Worm (Caenorhabditis elegans) whole organism, L2 larva: ENCODE data around the gene CD4.11.

Experiments used
- C34F6.9 ChIP-seq: fragments of 150-350 bp; optimal IDR thresholded peaks from 2 replicates; lab custom pipeline; 2014; ENCODE audit warnings: missing biosample characterization, missing genetic modification characterization
- F13H6.1 ChIP-seq: sonication (generic microtip); optimal IDR thresholded peaks from 2 replicates; lab custom pipeline; 2016; ENCODE audit warnings: missing genetic modification characterization, missing compliant biosample characterization
- R02D3.7 ChIP-seq: fragments of 150-350 bp; optimal IDR thresholded peaks from 2 replicates; lab custom pipeline; 2014; ENCODE audit warnings: missing biosample characterization, missing genetic modification characterization
- Y55F3AM.14 ChIP-seq: fragments of 200-800 bp; sonication (Bioruptor generic); optimal IDR thresholded peaks from 2 replicates; lab custom pipeline; 2018; ENCODE audit warnings: mild to moderate bottlenecking, missing genetic modification characterization, missing compliant biosample characterization
- ZK546.5 ChIP-seq: sonication (generic microtip); optimal IDR thresholded peaks from 2 replicates; lab custom pipeline; 2017; ENCODE audit warnings: missing biosample characterization, missing genetic modification characterization
- alr-1 ChIP-seq: fragments of 150-350 bp; optimal IDR thresholded peaks from 2 replicates; lab custom pipeline; 2014; ENCODE audit warnings: missing biosample characterization, missing genetic modification characterization
- aly-2 ChIP-seq: fragments of 150-350 bp; optimal IDR thresholded peaks from 2 replicates; lab custom pipeline; 2014; ENCODE audit warnings: missing biosample characterization, missing genetic modification characterization
- ama-1 ChIP-seq: fragments of 150-350 bp; optimal IDR thresholded peaks from 2 replicates; lab custom pipeline; 2018; ENCODE audit warnings: inconsistent platforms
- blmp-1 ChIP-seq: sonication (generic microtip); optimal IDR thresholded peaks from 2 replicates; lab custom pipeline; 2017; ENCODE audit warnings: missing genetic modification characterization, mild to moderate bottlenecking, missing compliant biosample characterization, antibody characterized with exemption, moderate library complexity; ENCODE audit not compliant: insufficient read depth
- ceh-16 ChIP-seq: fragments of 150-350 bp; optimal IDR thresholded peaks from 2 replicates; lab custom pipeline; 2014; ENCODE audit warnings: missing biosample characterization, missing genetic modification characterization
- ceh-82 ChIP-seq: fragments of 150-350 bp; optimal IDR thresholded peaks from 2 replicates; lab custom pipeline; 2014; ENCODE audit warnings: missing biosample characterization, missing genetic modification characterization
- crh-2 ChIP-seq: sonication (generic microtip); optimal IDR thresholded peaks from 2 replicates; lab custom pipeline; 2017; ENCODE audit warnings: missing biosample characterization, missing genetic modification characterization
- dmd-4 ChIP-seq: sonication (generic microtip); optimal IDR thresholded peaks from 2 replicates; lab custom pipeline; 2017; ENCODE audit warnings: missing biosample characterization, missing genetic modification characterization
- egl-27 ChIP-seq: sonication (generic microtip); optimal IDR thresholded peaks from 3 replicates; lab custom pipeline; 2017; ENCODE audit warnings: missing biosample characterization, missing genetic modification reagents, missing genetic modification characterization
- elt-1 ChIP-seq: fragments of 150-350 bp; optimal IDR thresholded peaks from 2 replicates; lab custom pipeline; 2014; ENCODE audit warnings: missing biosample characterization, missing genetic modification characterization
- elt-3 ChIP-seq: sonication (generic microtip); optimal IDR thresholded peaks from 2 replicates; lab custom pipeline; 2017; ENCODE audit warnings: missing biosample characterization, missing genetic modification characterization
- fos-1 ChIP-seq: fragments of 150-350 bp; optimal IDR thresholded peaks from 2 replicates; lab custom pipeline; 2014; ENCODE audit warnings: missing biosample characterization, missing genetic modification characterization
- gmeb-1 ChIP-seq: fragments of 150-350 bp; optimal IDR thresholded peaks from 2 replicates; lab custom pipeline; 2014; ENCODE audit warnings: missing biosample characterization, missing genetic modification characterization
- lin-11 ChIP-seq: fragments of 150-350 bp; sonication (generic microtip); optimal IDR thresholded peaks from 2 replicates; lab custom pipeline; 2014; ENCODE audit warnings: missing biosample characterization, missing genetic modification characterization, inconsistent platforms, mixed read lengths
- lin-13 ChIP-seq: fragments of 150-350 bp; optimal IDR thresholded peaks from 2 replicates; lab custom pipeline; 2014; ENCODE audit warnings: missing biosample characterization, missing genetic modification reagents, missing genetic modification characterization
- lin-39 ChIP-seq: fragments of 150-350 bp; optimal IDR thresholded peaks from 2 replicates; lab custom pipeline; 2014; ENCODE audit warnings: missing biosample characterization, missing genetic modification reagents, missing genetic modification characterization
- lsy-2 ChIP-seq, 2 experiments: fragments of 150-350 bp in 1 of 2; sonication (generic microtip) in 1 of 2; optimal IDR thresholded peaks; 2 replicates each; lab custom pipeline; 2014 to 2017; ENCODE audit warnings: missing biosample characterization in 2 of 2, missing genetic modification characterization in 2 of 2
- mab-5 ChIP-seq: fragments of 150-350 bp; optimal IDR thresholded peaks from 2 replicates; lab custom pipeline; 2014; ENCODE audit warnings: missing biosample characterization, missing genetic modification characterization
- mbf-1 ChIP-seq: sonication (generic microtip); optimal IDR thresholded peaks from 2 replicates; lab custom pipeline; 2017; ENCODE audit warnings: missing biosample characterization, missing genetic modification characterization
- mdl-1 ChIP-seq, 2 experiments: fragments of 150-350 bp in 1 of 2; sonication (generic microtip) in 1 of 2; optimal IDR thresholded peaks; 2 replicates each; lab custom pipeline; 2017; ENCODE audit warnings: missing biosample characterization in 2 of 2, missing genetic modification characterization in 2 of 2
- nhr-10 ChIP-seq: sonication (generic microtip); optimal IDR thresholded peaks from 2 replicates; lab custom pipeline; 2017; ENCODE audit warnings: missing biosample characterization, missing genetic modification characterization
- nhr-11 ChIP-seq: fragments of 150-350 bp; optimal IDR thresholded peaks from 2 replicates; lab custom pipeline; 2014; ENCODE audit warnings: missing biosample characterization, missing genetic modification characterization
- nhr-12 ChIP-seq: fragments of 150-350 bp; optimal IDR thresholded peaks from 2 replicates; lab custom pipeline; 2014; ENCODE audit warnings: missing biosample characterization, missing genetic modification characterization
- nhr-129 ChIP-seq: fragments of 150-350 bp; optimal IDR thresholded peaks from 2 replicates; lab custom pipeline; 2014; ENCODE audit warnings: missing biosample characterization, missing genetic modification characterization
- nhr-21 ChIP-seq: fragments of 150-350 bp; optimal IDR thresholded peaks from 2 replicates; lab custom pipeline; 2014; ENCODE audit warnings: missing biosample characterization, missing genetic modification characterization
- nhr-23 ChIP-seq: fragments of 150-350 bp; optimal IDR thresholded peaks from 2 replicates; lab custom pipeline; 2014; ENCODE audit warnings: missing biosample characterization, missing genetic modification reagents, missing genetic modification characterization
- nhr-237 ChIP-seq: fragments of 150-350 bp; optimal IDR thresholded peaks from 2 replicates; lab custom pipeline; 2014; ENCODE audit warnings: missing biosample characterization, missing genetic modification characterization
- nhr-25 ChIP-seq: fragments of 150-350 bp; sonication (generic microtip); optimal IDR thresholded peaks from 3 replicates; lab custom pipeline; 2014; ENCODE audit warnings: missing biosample characterization, missing genetic modification characterization
- nhr-6 ChIP-seq: fragments of 150-350 bp; optimal IDR thresholded peaks from 2 replicates; lab custom pipeline; 2014; ENCODE audit warnings: missing biosample characterization, missing genetic modification characterization
- nhr-77 ChIP-seq: fragments of 150-350 bp; optimal IDR thresholded peaks from 2 replicates; lab custom pipeline; 2014; ENCODE audit warnings: missing biosample characterization, missing genetic modification characterization
- peb-1 ChIP-seq: fragments of 150-350 bp; optimal IDR thresholded peaks from 2 replicates; lab custom pipeline; 2014; ENCODE audit warnings: missing biosample characterization, missing genetic modification characterization
- sem-4 ChIP-seq: fragments of 150-350 bp; optimal IDR thresholded peaks from 2 replicates; lab custom pipeline; 2014; ENCODE audit warnings: missing biosample characterization, missing genetic modification reagents, missing genetic modification characterization
- skn-1 ChIP-seq: sonication (generic microtip); optimal IDR thresholded peaks from 2 replicates; lab custom pipeline; 2017; ENCODE audit warnings: missing biosample characterization, missing genetic modification characterization
- sma-3 ChIP-seq: sonication (generic microtip); optimal IDR thresholded peaks from 2 replicates; lab custom pipeline; 2016; ENCODE audit warnings: missing genetic modification reagents, missing genetic modification characterization, missing compliant biosample characterization
- sma-9 ChIP-seq, 2 experiments: fragments of 150-350 bp in 1 of 2; sonication (generic microtip) in 1 of 2; optimal IDR thresholded peaks; 2 replicates each; lab custom pipeline; 2014 to 2016; ENCODE audit warnings: missing genetic modification characterization in 2 of 2, mild to moderate bottlenecking in 1 of 2, missing biosample characterization in 1 of 2, missing compliant biosample characterization in 1 of 2, missing genetic modification reagents in 1 of 2, moderate library complexity in 1 of 2
- snpc-4 ChIP-seq: fragments of 150-350 bp; optimal IDR thresholded peaks from 2 replicates; lab custom pipeline; 2014; ENCODE audit warnings: missing biosample characterization, missing genetic modification characterization
- unc-39 ChIP-seq: fragments of 150-350 bp; optimal IDR thresholded peaks from 2 replicates; lab custom pipeline; 2014; ENCODE audit warnings: missing biosample characterization, missing genetic modification characterization
- unc-55 ChIP-seq: fragments of 150-350 bp; sonication (generic microtip); optimal IDR thresholded peaks from 3 replicates; lab custom pipeline; 2014; ENCODE audit warnings: missing biosample characterization, missing genetic modification reagents, missing genetic modification characterization
- unc-62 ChIP-seq: fragments of 150-350 bp; optimal IDR thresholded peaks from 2 replicates; lab custom pipeline; 2014; ENCODE audit warnings: missing biosample characterization, missing genetic modification reagents, missing genetic modification characterization
- zag-1 ChIP-seq: fragments of 150-350 bp; optimal IDR thresholded peaks from 2 replicates; lab custom pipeline; 2014; ENCODE audit warnings: missing biosample characterization, missing genetic modification characterization
- ztf-1 ChIP-seq: fragments of 200-800 bp; sonication (Bioruptor generic); conservative IDR thresholded peaks from 2 replicates; pipeline ENCODE4 v1.3.6; 2022; ENCODE audit warnings: missing genetic modification characterization, missing compliant biosample characterization
- ztf-11 ChIP-seq: sonication (generic microtip); optimal IDR thresholded peaks from 2 replicates; lab custom pipeline; 2017; ENCODE audit warnings: missing biosample characterization, missing genetic modification characterization
- ztf-4 ChIP-seq: fragments of 150-350 bp; optimal IDR thresholded peaks from 2 replicates; lab custom pipeline; 2014; ENCODE audit warnings: missing biosample characterization, missing genetic modification characterization

CD4.11 gene

ce11 chrV:5587955-5588354, 3.0 kb downstream of the CD4.11 start:
- TF ChIP-seq ztf-1 (GFP tag; lab: Robert Waterston, UW), result no peak

- TF ChIP-seq mab-5 (tag; lab: Kevin White, UChicago) (no peak), fos-1 (tag; lab: Kevin White, UChicago) (no peak)
Measured at ce11 chrV:5591887-5592286, 7.0 kb downstream of the CD4.11 start.

- TF ChIP-seq C34F6.9 (tag; lab: Kevin White, UChicago) (peak; percentile 86), lsy-2 (tag; optimal IDR thresholded peaks at IDR 0.05; lab: Kevin White, UChicago) (peak; percentile 81 to 94), zag-1 (peak; percentile 69), fos-1 (tag; lab: Kevin White, UChicago) (peak; percentile 60), peb-1 (tag; lab: Kevin White, UChicago) (no peak), lin-11 (tag; lab: Kevin White, UChicago) (no peak), nhr-12 (tag; lab: Kevin White, UChicago) (no peak), F13H6.1 (tag; lab: Kevin White, UChicago) (peak; percentile 78), nhr-237 (no peak), ceh-16 (tag; lab: Kevin White, UChicago) (no peak), elt-1 (tag; lab: Kevin White, UChicago) (no peak), blmp-1 (tag; lab: Kevin White, UChicago) (peak; percentile 17), nhr-10 (tag; lab: Kevin White, UChicago) (no peak), ZK546.5 (no peak), dmd-4 (tag; lab: Kevin White, UChicago) (no peak), ztf-4 (tag; lab: Kevin White, UChicago) (peak; percentile 57), nhr-23 (no peak), alr-1 (no peak), egl-27 (tag; lab: Kevin White, UChicago) (peak; percentile 46), Y55F3AM.14 (GFP tag; lab: Kevin White, UChicago) (no peak), nhr-11 (tag; lab: Kevin White, UChicago) (no peak), lin-39 (tag; lab: Kevin White, UChicago) (no peak), mbf-1 (tag; lab: Kevin White, UChicago) (no peak), sma-9 (GFP tag; optimal IDR thresholded peaks at IDR 0.05; lab: Kevin White, UChicago) (peak; percentile 84), sma-9 (tag; optimal IDR thresholded peaks at IDR 0.05; lab: Kevin White, UChicago) (no peak), aly-2 (tag; lab: Kevin White, UChicago) (no peak), snpc-4 (tag; lab: Kevin White, UChicago) (peak; percentile 81), ama-1 (lab: Kevin White, UChicago) (no peak), elt-3 (tag; lab: Kevin White, UChicago) (no peak), nhr-77 (tag; lab: Kevin White, UChicago) (peak; percentile 45), sma-3 (GFP tag; lab: Kevin White, UChicago) (peak; percentile 47), crh-2 (tag; lab: Kevin White, UChicago) (peak; percentile 88), ceh-82 (no peak), ztf-1 (GFP tag; lab: Robert Waterston, UW) (no peak), ztf-11 (tag; lab: Kevin White, UChicago) (no peak), nhr-25 (peak; percentile 80), unc-39 (no peak), nhr-21 (tag; lab: Kevin White, UChicago) (peak; percentile 78), mab-5 (tag; lab: Kevin White, UChicago) (peak; percentile 70), R02D3.7 (tag; lab: Kevin White, UChicago) (no peak), unc-55 (GFP tag; lab: Kevin White, UChicago) (peak; percentile 91), sem-4 (tag; lab: Kevin White, UChicago) (peak; percentile 81), gmeb-1 (tag; lab: Kevin White, UChicago) (peak; percentile 86), skn-1 (tag; lab: Kevin White, UChicago) (no peak), lin-13 (peak; percentile 90), nhr-6 (tag; lab: Kevin White, UChicago) (peak; percentile 82), mdl-1 (tag; optimal IDR thresholded peaks at IDR 0.05; lab: Kevin White, UChicago) (no peak), nhr-129 (tag; lab: Kevin White, UChicago) (peak; percentile 80), unc-62 (GFP tag; lab: Kevin White, UChicago) (no peak)
Measured at ce11 chrV:5592323-5592722, 7.4 kb downstream of the CD4.11 start, which contains the start of gene vps-37. Gene vps-37 (plus strand): TSS chrV:5592700.
